Worm (Caenorhabditis elegans) whole organism, L3 larva: Measurements from ENCODE around the gene F49F1.15.

Experiments
- fos-1 ChIP-seq: fragments of 150-350 bp; optimal IDR thresholded peaks from 2 replicates; lab custom pipeline; 2014; ENCODE audit warnings: missing biosample characterization, missing genetic modification characterization
- nhr-12 ChIP-seq: fragments of 150-350 bp; optimal IDR thresholded peaks from 2 replicates; lab custom pipeline; 2014; ENCODE audit warnings: missing biosample characterization, missing genetic modification characterization
- pha-4 ChIP-seq: fragments of 150-350 bp; optimal IDR thresholded peaks from 2 replicates; lab custom pipeline; 2014; ENCODE audit warnings: missing biosample characterization, missing genetic modification reagents, missing genetic modification characterization
- skn-1 ChIP-seq: fragments of 150-350 bp; optimal IDR thresholded peaks from 2 replicates; lab custom pipeline; 2014; ENCODE audit warnings: missing biosample characterization, missing genetic modification characterization
- zag-1 ChIP-seq: fragments of 150-350 bp; optimal IDR thresholded peaks from 2 replicates; lab custom pipeline; 2014; ENCODE audit warnings: missing biosample characterization, missing genetic modification characterization

ce11 chrIV:4083094-4083493 lies 31.3 kb downstream of the F49F1.15 start:
- TF ChIP-seq zag-1 (tag; lab: Kevin White, UChicago) (no peak), skn-1 (tag; lab: Kevin White, UChicago) (no peak), fos-1 (tag; lab: Kevin White, UChicago) (no peak), pha-4 (no peak), nhr-12 (no peak)
